Worm (Caenorhabditis elegans) whole organism, L4 larva: Measurements from ENCODE around the gene T24C2.5.
"Not testable (repeated sequence)": the region's sequence is repeated elsewhere in the genome, so short reads cannot be mapped to it uniquely, and the experiment has no call there.

Source experiments
- F44E2.7 ChIP-seq: fragments of 200-800 bp; sonication (Bioruptor generic); IDR thresholded peaks from 2 replicates; pipeline ENCODE4 v2.1.2; 2022; ENCODE audit warnings: missing genetic modification characterization, missing compliant biosample characterization
- T26A8.4 ChIP-seq: fragments of 200-800 bp; sonication (Bioruptor generic); IDR thresholded peaks from 2 replicates; pipeline ENCODE4 v1.3.6; 2022; ENCODE audit warnings: missing genetic modification characterization, missing compliant biosample characterization
- aha-1 ChIP-seq: fragments of 150-350 bp; peaks from one replicate; lab custom pipeline; 2014; ENCODE audit warnings: missing biosample characterization, missing genetic modification characterization
- aly-2 ChIP-seq: sonication (generic microtip); optimal IDR thresholded peaks from 2 replicates; lab custom pipeline; 2018; ENCODE audit warnings: missing biosample characterization, missing genetic modification characterization
- ama-1 ChIP-seq: fragments of 150-350 bp; optimal IDR thresholded peaks from 2 replicates; lab custom pipeline; 2014; ENCODE audit warnings: inconsistent platforms, mixed read lengths
- ceh-32 ChIP-seq: sonication (generic microtip); optimal IDR thresholded peaks from 2 replicates; lab custom pipeline; 2016; ENCODE audit warnings: mild to moderate bottlenecking, missing genetic modification characterization, missing compliant biosample characterization; ENCODE audit not compliant: poor library complexity
- ceh-44 ChIP-seq: fragments of 200-800 bp; sonication (Bioruptor generic); IDR thresholded peaks from 2 replicates; pipeline ENCODE4 v1.3.6; 2022; ENCODE audit warnings: missing genetic modification reagents, missing genetic modification characterization, missing compliant biosample characterization
- cey-2 ChIP-seq: sonication (generic microtip); optimal IDR thresholded peaks from 3 replicates; lab custom pipeline; 2017; ENCODE audit warnings: missing genetic modification characterization, mild to moderate bottlenecking, missing compliant biosample characterization, antibody characterized with exemption, borderline replicate concordance; ENCODE audit not compliant: insufficient read depth
- daf-12 ChIP-seq: fragments of 150-350 bp; optimal IDR thresholded peaks from 2 replicates; lab custom pipeline; 2014; ENCODE audit warnings: missing biosample characterization, missing genetic modification reagents, missing genetic modification characterization
- dmd-6 ChIP-seq: fragments of 200-800 bp; sonication (Bioruptor generic); IDR thresholded peaks from 2 replicates; pipeline ENCODE4 v1.3.6; 2022; ENCODE audit warnings: missing genetic modification reagents, missing genetic modification characterization, missing compliant biosample characterization
- dpl-1 ChIP-seq: fragments of 150-350 bp; optimal IDR thresholded peaks from 2 replicates; lab custom pipeline; 2014; ENCODE audit warnings: missing biosample characterization, missing genetic modification reagents, missing genetic modification characterization
- duxl-1 ChIP-seq: sonication (generic microtip); optimal IDR thresholded peaks from 2 replicates; lab custom pipeline; 2016; ENCODE audit warnings: mild to moderate bottlenecking, missing genetic modification characterization, moderate library complexity, missing compliant biosample characterization; ENCODE audit not compliant: poor library complexity
- dve-1 ChIP-seq: sonication (generic microtip); optimal IDR thresholded peaks from 2 replicates; lab custom pipeline; 2017; ENCODE audit warnings: antibody characterized with exemption, mild to moderate bottlenecking, missing genetic modification characterization, missing compliant biosample characterization; ENCODE audit not compliant: insufficient read depth
- egl-43 ChIP-seq: fragments of 200-800 bp; sonication (Bioruptor generic); IDR thresholded peaks from 2 replicates; pipeline ENCODE4 v1.3.6; 2022; ENCODE audit warnings: missing genetic modification reagents, missing genetic modification characterization, missing compliant biosample characterization
- fos-1 ChIP-seq: fragments of 150-350 bp; optimal IDR thresholded peaks from 2 replicates; lab custom pipeline; 2014; ENCODE audit warnings: missing biosample characterization, missing genetic modification characterization
- hmg-1.1 ChIP-seq: fragments of 200-800 bp; sonication (Bioruptor generic); IDR thresholded peaks from 2 replicates; pipeline ENCODE4 v1.3.6; 2022; ENCODE audit warnings: missing genetic modification reagents, missing genetic modification characterization, missing compliant biosample characterization
- lin-38 ChIP-seq: fragments of 200-800 bp; sonication (Bioruptor generic); IDR thresholded peaks from 2 replicates; pipeline ENCODE4 v1.3.6; 2022; ENCODE audit warnings: missing genetic modification reagents, missing genetic modification characterization, missing compliant biosample characterization
- lin-39 ChIP-seq: fragments of 150-350 bp; optimal IDR thresholded peaks from 2 replicates; lab custom pipeline; 2014; ENCODE audit warnings: missing biosample characterization, missing genetic modification reagents, missing genetic modification characterization
- lir-3 ChIP-seq: sonication (generic microtip); optimal IDR thresholded peaks from 2 replicates; lab custom pipeline; 2016; ENCODE audit warnings: mild to moderate bottlenecking, missing genetic modification characterization, missing compliant biosample characterization
- lsy-2 ChIP-seq, 2 experiments: fragments of 150-350 bp in 1 of 2; sonication (generic microtip) in 1 of 2; optimal IDR thresholded peaks; 2 replicates each; lab custom pipeline; 2014 to 2017; ENCODE audit warnings: missing biosample characterization in 2 of 2, missing genetic modification characterization in 2 of 2
- nhr-25 ChIP-seq: sonication (generic microtip); optimal IDR thresholded peaks from 2 replicates; lab custom pipeline; 2017; ENCODE audit warnings: missing genetic modification characterization, mild to moderate bottlenecking, missing compliant biosample characterization, antibody characterized with exemption, moderate library complexity, borderline replicate concordance; ENCODE audit not compliant: insufficient read depth
- nhr-28 ChIP-seq: fragments of 150-350 bp; optimal IDR thresholded peaks from 2 replicates; lab custom pipeline; 2014; ENCODE audit warnings: missing biosample characterization, missing genetic modification characterization
- nhr-48 ChIP-seq: sonication (generic microtip); optimal IDR thresholded peaks from 2 replicates; lab custom pipeline; 2016; ENCODE audit warnings: mild to moderate bottlenecking, missing genetic modification characterization, missing compliant biosample characterization
- pqm-1 ChIP-seq: sonication (generic microtip); optimal IDR thresholded peaks from 2 replicates; lab custom pipeline; 2017; ENCODE audit warnings: missing biosample characterization, missing genetic modification characterization
- set-16 ChIP-seq: fragments of 200-800 bp; sonication (Bioruptor generic); IDR thresholded peaks from 2 replicates; pipeline ENCODE4 v1.3.6; 2022; ENCODE audit warnings: missing genetic modification reagents, missing genetic modification characterization, missing compliant biosample characterization
- snpc-4 ChIP-seq: fragments of 150-350 bp; optimal IDR thresholded peaks from 2 replicates; lab custom pipeline; 2014; ENCODE audit warnings: missing biosample characterization, missing genetic modification characterization
- tra-1 ChIP-seq: fragments of 200-800 bp; sonication (Bioruptor generic); IDR thresholded peaks from 2 replicates; pipeline ENCODE4 v1.3.6; 2022; ENCODE audit warnings: missing genetic modification reagents, missing genetic modification characterization, missing compliant biosample characterization
- zag-1 ChIP-seq: fragments of 150-350 bp; optimal IDR thresholded peaks from 2 replicates; lab custom pipeline; 2014; ENCODE audit warnings: missing biosample characterization, missing genetic modification characterization
- zfp-3 ChIP-seq: fragments of 200-800 bp; sonication (Bioruptor generic); conservative IDR thresholded peaks from 2 replicates; pipeline ENCODE4 v1.3.6; 2022; ENCODE audit warnings: missing genetic modification reagents, missing genetic modification characterization, missing compliant biosample characterization

T24C2.5 gene

DNA sequence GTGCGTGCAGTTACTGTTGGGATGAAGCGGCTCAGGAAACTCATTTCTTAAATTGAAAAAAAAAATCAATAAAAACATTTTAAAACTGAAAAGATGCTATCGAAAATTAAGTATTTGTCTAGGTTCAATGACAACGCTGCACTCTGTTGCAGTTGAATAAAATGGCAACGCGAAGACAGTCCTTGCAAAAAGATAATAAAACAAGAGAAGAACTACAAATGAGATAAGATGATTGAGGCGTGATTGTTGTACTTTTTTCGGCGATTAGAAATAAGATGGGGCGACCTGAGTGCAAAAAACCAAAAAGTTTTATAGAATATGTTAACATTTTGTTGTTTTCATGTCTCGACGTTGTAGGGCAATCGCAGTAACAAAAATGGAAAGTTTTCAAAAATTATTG lies 19.2 kb upstream of the T24C2.5 start, which contains the start of gene gcsh-1:
TSS of gene gcsh-1 (minus strand) at position 46 of the 400 bp plus-strand sequence.
- peak; percentile 44 for TF ChIP-seq pqm-1
- TF ChIP-seq ama-1 (lab: Kevin White, UChicago) = no peak
- TF ChIP-seq ceh-44 = no peak
- TF ChIP-seq T26A8.4 (GFP tag; lab: Robert Waterston, UW) = no peak
- peak; percentile 56 for TF ChIP-seq dmd-6 (GFP tag; lab: Robert Waterston, UW)
- no peak for TF ChIP-seq cey-2 (tag; lab: Kevin White, UChicago)
- peak; percentile 67 for TF ChIP-seq nhr-28 (tag; lab: Kevin White, UChicago)
- no peak for TF ChIP-seq nhr-48 (tag; lab: Kevin White, UChicago)
- TF ChIP-seq, all 104 proteins: peak for 3

ce11 chrX:14516560-14516959 lies 17.7 kb upstream of the T24C2.5 start, which contains the start of gene D1025.10:
TSS of gene D1025.10 (plus strand) at chrX:14516860.
- TF ChIP-seq dmd-6 (GFP tag; lab: Robert Waterston, UW) = peak; percentile 55; the same call in 1 of the 2 replicates
- TF ChIP-seq snpc-4 (tag; lab: Kevin White, UChicago) = no peak
- TF ChIP-seq dve-1 (tag; lab: Kevin White, UChicago) = peak; percentile 5

DNA sequence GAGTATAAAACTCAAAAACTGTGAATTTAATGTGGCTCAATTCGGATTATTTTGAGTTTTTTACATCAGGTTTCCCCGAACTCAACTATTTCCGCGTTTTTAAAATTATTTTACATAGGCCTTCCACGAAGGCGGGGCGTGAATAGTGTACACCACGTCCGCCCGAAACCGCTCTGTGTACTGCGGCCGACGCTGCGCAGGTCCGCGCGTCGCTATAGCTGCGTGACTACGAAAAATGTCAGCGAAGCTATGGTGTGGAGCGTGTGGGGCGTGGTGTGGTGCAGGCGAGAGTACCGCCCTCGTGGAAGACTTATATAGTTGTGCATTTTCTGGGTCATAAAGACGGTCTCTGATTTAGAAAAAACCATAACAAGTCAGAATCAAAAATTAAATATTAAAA lies 16.4 kb upstream of the T24C2.5 start:
- TF ChIP-seq set-16 (GFP tag; lab: Robert Waterston, UW) (peak; percentile 36), nhr-25 (tag; lab: Kevin White, UChicago) (no peak), dpl-1 (GFP tag; lab: Kevin White, UChicago) (no peak), egl-43 (GFP tag; lab: Robert Waterston, UW) (0 out of 2 replicates have a peak, but pooled peaks have one; percentile 10), aha-1 (tag; lab: Kevin White, UChicago) (peak; percentile 85)

DNA sequence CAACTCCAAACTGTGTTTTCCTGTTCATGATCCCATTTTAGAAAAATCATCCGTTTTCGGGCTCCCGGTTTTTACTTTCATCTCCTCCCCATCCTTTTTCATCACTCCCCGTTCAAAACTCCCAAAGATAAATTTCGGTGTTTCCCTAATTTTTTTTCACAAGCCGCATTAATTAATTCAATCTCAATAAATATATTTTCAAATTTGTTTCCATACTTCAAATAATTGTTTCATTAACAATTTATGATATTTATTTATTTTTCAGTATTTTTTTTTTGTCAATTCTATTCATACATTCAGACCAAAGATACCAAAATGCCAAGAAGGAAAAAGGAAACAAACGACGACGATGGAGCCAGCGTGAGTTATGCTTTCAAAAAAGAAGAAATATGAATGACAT lies 13.8 kb upstream of the T24C2.5 start, which contains the start of gene D1025.1:
TSS of gene D1025.1 (plus strand) at position 301 of the 400 bp plus-strand sequence.
- TF ChIP-seq lin-39 (no peak), tra-1 (GFP tag; lab: Robert Waterston, UW) (no peak), F44E2.7 (GFP tag; lab: Robert Waterston, UW) (no peak), hmg-1.1 (GFP tag; lab: Robert Waterston, UW) (no peak), fos-1 (tag; lab: Kevin White, UChicago) (no peak), ceh-32 (tag; lab: Kevin White, UChicago) (no peak), aly-2 (tag; lab: Kevin White, UChicago) (no peak), lsy-2 (tag; optimal IDR thresholded peaks at IDR 0.05; lab: Kevin White, UChicago) (no peak), daf-12 (tag; lab: Kevin White, UChicago) (no peak), pqm-1 (no peak), lir-3 (tag; lab: Kevin White, UChicago) (no peak), duxl-1 (tag; lab: Kevin White, UChicago) (no peak)

- TF ChIP-seq dve-1 (tag; lab: Kevin White, UChicago) (no peak), zag-1 (no peak)
Observed at ce11 chrX:14523275-14523674, 10.9 kb upstream of the T24C2.5 start, which contains the start of gene nspc-16. TSS of gene nspc-16 (plus strand) at chrX:14523575.

DNA sequence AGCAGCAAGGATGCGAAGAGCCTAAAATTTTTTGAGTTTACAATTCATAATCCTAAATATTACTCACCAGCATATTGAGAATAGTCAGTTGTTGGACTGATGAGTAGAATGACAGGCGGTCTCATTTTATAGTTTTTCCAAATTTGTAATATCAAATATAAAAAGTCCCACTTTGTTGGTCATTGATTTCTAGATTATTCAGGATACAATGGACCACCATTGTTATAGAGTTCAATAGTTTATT lies 9.2 kb upstream of the T24C2.5 start, which contains the start of gene nspc-17:
TSS of gene nspc-17 (minus strand) at position 101 of the 244 bp plus-strand sequence.
- not testable (repeated sequence) for TF ChIP-seq duxl-1 (tag; lab: Kevin White, UChicago); zfp-3 (GFP tag; lab: Robert Waterston, UW); lin-38 (GFP tag; lab: Robert Waterston, UW)
